Worm (Caenorhabditis elegans): ENCODE measurements around the gene srg-22.

Gene srg-22

ce11 chrII:3109533-3109932 lies 16.3 kb upstream of the srg-22 start:
- TF ChIP-seq him-1 (tag; optimal IDR thresholded peaks at IDR 0.05): no peak
- TF ChIP-seq W03F9.2 (tag; optimal IDR thresholded peaks at IDR 0.05): no peak
- no peak for TF ChIP-seq dao-5 (tag; optimal IDR thresholded peaks at IDR 0.05)

- TF ChIP-seq him-1 (tag; optimal IDR thresholded peaks at IDR 0.05): no peak
Measured at ce11 chrII:3108101-3108500, 14.8 kb upstream of the srg-22 start.

- no peak for TF ChIP-seq W03F9.2 (tag; optimal IDR thresholded peaks at IDR 0.05)
- no peak for TF ChIP-seq him-1 (tag; optimal IDR thresholded peaks at IDR 0.05)
- TF ChIP-seq dao-5 (tag; optimal IDR thresholded peaks at IDR 0.05): no peak
Measured at ce11 chrII:3105765-3106164, 12.5 kb upstream of the srg-22 start, which contains the start of gene clec-122. clec-122 (plus strand) TSS chrII:3106065.

- TF ChIP-seq dao-5 (tag; optimal IDR thresholded peaks at IDR 0.05): no peak
- TF ChIP-seq W03F9.2 (tag; optimal IDR thresholded peaks at IDR 0.05): no peak
- no peak for TF ChIP-seq him-1 (tag; optimal IDR thresholded peaks at IDR 0.05)
Measured at ce11 chrII:3102018-3102417, 8.8 kb upstream of the srg-22 start, which contains the start of gene clec-121. clec-121 (plus strand) TSS chrII:3102318.

- TF ChIP-seq W03F9.2 (tag; optimal IDR thresholded peaks at IDR 0.05) (no peak), dao-5 (tag; optimal IDR thresholded peaks at IDR 0.05) (no peak), him-1 (tag; optimal IDR thresholded peaks at IDR 0.05) (no peak)
Measured at ce11 chrII:3100546-3100945, 7.3 kb upstream of the srg-22 start, which contains the start of gene srg-24. srg-24 (minus strand) TSS chrII:3100646.

ce11 chrII:3096857-3097256 lies 3.6 kb upstream of the srg-22 start, which contains the start of gene Y25C1A.14:
Y25C1A.14 (minus strand) TSS chrII:3096957.
- TF ChIP-seq him-1 (tag; optimal IDR thresholded peaks at IDR 0.05) (no peak), W03F9.2 (tag; optimal IDR thresholded peaks at IDR 0.05) (no peak), dao-5 (tag; optimal IDR thresholded peaks at IDR 0.05) (no peak)

- TF ChIP-seq dao-5 (tag; optimal IDR thresholded peaks at IDR 0.05) (no peak), him-1 (tag; optimal IDR thresholded peaks at IDR 0.05) (no peak), W03F9.2 (tag; optimal IDR thresholded peaks at IDR 0.05) (no peak)
Measured at ce11 chrII:3096060-3096459, 2.8 kb upstream of the srg-22 start, which contains the start of gene srg-23. srg-23 (minus strand) TSS chrII:3096160.

ce11 chrII:3091268-3091667 lies 2.0 kb downstream of the srg-22 start, which contains the start of gene srg-21:
srg-21 (minus strand) TSS chrII:3091368.
- no peak for TF ChIP-seq dao-5 (tag; optimal IDR thresholded peaks at IDR 0.05)
- TF ChIP-seq W03F9.2 (tag; optimal IDR thresholded peaks at IDR 0.05): no peak
- no peak for TF ChIP-seq him-1 (tag; optimal IDR thresholded peaks at IDR 0.05)

ce11 chrII:3087134-3087533 lies 6.1 kb downstream of the srg-22 start:
- TF ChIP-seq him-1 (tag; optimal IDR thresholded peaks at IDR 0.05) (no peak), dao-5 (tag; optimal IDR thresholded peaks at IDR 0.05) (no peak), W03F9.2 (tag; optimal IDR thresholded peaks at IDR 0.05) (no peak)

ce11 chrII:3078496-3078895 lies 14.8 kb downstream of the srg-22 start, which contains the start of gene copb-1:
copb-1 (plus strand) TSS chrII:3078796.
- TF ChIP-seq W03F9.2 (tag; optimal IDR thresholded peaks at IDR 0.05) (no peak), him-1 (tag; optimal IDR thresholded peaks at IDR 0.05) (no peak), dao-5 (tag; optimal IDR thresholded peaks at IDR 0.05) (no peak)

- no peak for TF ChIP-seq dao-5 (tag; optimal IDR thresholded peaks at IDR 0.05)
- peak; percentile 79 for TF ChIP-seq W03F9.2 (tag; optimal IDR thresholded peaks at IDR 0.05)
- peak; percentile 70 for TF ChIP-seq him-1 (tag; optimal IDR thresholded peaks at IDR 0.05)
Measured at ce11 chrII:3076915-3077314, 16.3 kb downstream of the srg-22 start, which contains the start of gene Y25C1A.8. Y25C1A.8 (minus strand) TSS chrII:3076959.

ce11 chrII:3071012-3071749 lies 22.1 kb downstream of the srg-22 start, which contains the start of gene Y25C1A.7:
Y25C1A.7 (minus strand) TSS chrII:3071062.
- TF ChIP-seq W03F9.2 (tag; optimal IDR thresholded peaks at IDR 0.05) (no peak), him-1 (tag; optimal IDR thresholded peaks at IDR 0.05) (no peak), dao-5 (tag; optimal IDR thresholded peaks at IDR 0.05) (no peak)

ce11 chrII:3070182-3070581 lies 23.1 kb downstream of the srg-22 start:
- TF ChIP-seq him-1 (tag; optimal IDR thresholded peaks at IDR 0.05) (no peak), W03F9.2 (tag; optimal IDR thresholded peaks at IDR 0.05) (no peak), dao-5 (tag; optimal IDR thresholded peaks at IDR 0.05) (no peak)

ce11 chrII:3068646-3069045 lies 24.6 kb downstream of the srg-22 start:
- TF ChIP-seq dao-5 (tag; optimal IDR thresholded peaks at IDR 0.05) (no peak), him-1 (tag; optimal IDR thresholded peaks at IDR 0.05) (no peak), W03F9.2 (tag; optimal IDR thresholded peaks at IDR 0.05) (no peak)
